Fruit fly (Drosophila melanogaster): Measurements from ENCODE around the gene CG43056.

The CG43056 gene

dm6 chr2L:4458119-4459056, 20.8 kb downstream of the CG43056 start, which contains the start of gene RpL27A (continued):
- peak; percentile 57 for TF ChIP-seq pdm3 (GFP tag; optimal IDR thresholded peaks at IDR 0.05)
- peak; percentile 48 for TF ChIP-seq CG7368 (GFP tag; optimal IDR thresholded peaks at IDR 0.05)
- TF ChIP-seq vri (GFP tag; optimal IDR thresholded peaks at IDR 0.05): peak; percentile 71
- TF ChIP-seq acj6 (GFP tag; optimal IDR thresholded peaks at IDR 0.05): peak; percentile 61
- TF ChIP-seq fd59A (GFP tag; optimal IDR thresholded peaks at IDR 0.05): peak; percentile 37
- peak; percentile 49 for TF ChIP-seq Hr39 (GFP tag; optimal IDR thresholded peaks at IDR 0.05)
- TF ChIP-seq dsx (GFP tag; optimal IDR thresholded peaks at IDR 0.05; ENCODE audit: poor library complexity, severe bottlenecking): peak; percentile 43
- TF ChIP-seq eg (GFP tag; IDR thresholded peaks at IDR 0.05): peak; percentile 83
- no peak for TF ChIP-seq CG16779 (tag; optimal IDR thresholded peaks at IDR 0.05)
- TF ChIP-seq spab (GFP tag; optimal IDR thresholded peaks at IDR 0.05): no peak
- TF ChIP-seq CG8319 (GFP tag; optimal IDR thresholded peaks at IDR 0.05): no peak
- peak; percentile 72 for TF ChIP-seq lz (GFP tag; optimal IDR thresholded peaks at IDR 0.05)
- TF ChIP-seq CG3032 (tag; optimal IDR thresholded peaks at IDR 0.05): peak; percentile 43
- TF ChIP-seq CG11762 (GFP tag; optimal IDR thresholded peaks at IDR 0.05; ENCODE audit: insufficient read depth): no peak
- peak; percentile 69 for TF ChIP-seq achi (GFP tag; optimal IDR thresholded peaks at IDR 0.05)
- no peak for TF ChIP-seq CG4318 (GFP tag; optimal IDR thresholded peaks at IDR 0.05)
- TF ChIP-seq fkh (GFP tag; optimal IDR thresholded peaks at IDR 0.05): peak; percentile 49
- no peak for TF ChIP-seq fd85E (GFP tag; optimal IDR thresholded peaks at IDR 0.05)
- peak; percentile 67 for TF ChIP-seq Eip75B (GFP tag; optimal IDR thresholded peaks at IDR 0.05)
- peak; percentile 19 for TF ChIP-seq Ets96B (tag; optimal IDR thresholded peaks at IDR 0.05)
- TF ChIP-seq CG1621 (tag; optimal IDR thresholded peaks at IDR 0.05): peak; percentile 50
- no peak for TF ChIP-seq Ets21C (GFP tag; optimal IDR thresholded peaks at IDR 0.05)
- TF ChIP-seq CG8119 (GFP tag; IDR thresholded peaks at IDR 0.05): peak; percentile 61; the same call in 2 of the 3 replicates
- TF ChIP-seq CG31627 (GFP tag; optimal IDR thresholded peaks at IDR 0.05): peak; percentile 57

dm6 chr2L:4459543-4459942, 22.0 kb downstream of the CG43056 start, which contains the start of the genes mRpL27 and CG15435:
Gene mRpL27, minus strand, starts transcription at chr2L:4459638.
Gene CG15435, plus strand, starts transcription at chr2L:4459729.
- TF ChIP-seq Hr38 (GFP tag; optimal IDR thresholded peaks at IDR 0.05): no peak
- TF ChIP-seq fd59A (GFP tag; optimal IDR thresholded peaks at IDR 0.05): no peak
- TF ChIP-seq eg (GFP tag; IDR thresholded peaks at IDR 0.05): no peak
- no peak for TF ChIP-seq Eip75B (GFP tag; optimal IDR thresholded peaks at IDR 0.05)
- peak; percentile 15 for TF ChIP-seq Hr39 (GFP tag; optimal IDR thresholded peaks at IDR 0.05)
- no peak for TF ChIP-seq salr (GFP tag; optimal IDR thresholded peaks at IDR 0.05)
- TF ChIP-seq CG10669 (GFP tag; optimal IDR thresholded peaks at IDR 0.05): no peak
- no peak for TF ChIP-seq Met (GFP tag; optimal IDR thresholded peaks at IDR 0.05)
- TF ChIP-seq CG8319 (GFP tag; optimal IDR thresholded peaks at IDR 0.05): no peak
- no peak for TF ChIP-seq Blimp-1 (GFP tag; optimal IDR thresholded peaks at IDR 0.05)
- TF ChIP-seq esn (GFP tag; optimal IDR thresholded peaks at IDR 0.05): peak; percentile 41
- TF ChIP-seq CG1621 (tag; optimal IDR thresholded peaks at IDR 0.05): peak; percentile 44
- no peak for TF ChIP-seq CG6854 (GFP tag; optimal IDR thresholded peaks at IDR 0.05)
- TF ChIP-seq fkh (GFP tag; optimal IDR thresholded peaks at IDR 0.05): peak; percentile 86
- TF ChIP-seq Smox (GFP tag; optimal IDR thresholded peaks at IDR 0.05): no peak
- peak; percentile 20 for TF ChIP-seq lz (GFP tag; optimal IDR thresholded peaks at IDR 0.05)
- no peak for TF ChIP-seq OdsH (GFP tag; optimal IDR thresholded peaks at IDR 0.05)
- TF ChIP-seq net (GFP tag; optimal IDR thresholded peaks at IDR 0.05): no peak
- peak; percentile 5 for TF ChIP-seq CG31627 (GFP tag; optimal IDR thresholded peaks at IDR 0.05)
- TF ChIP-seq Sox102F (GFP tag; optimal IDR thresholded peaks at IDR 0.05): no peak
- no peak for TF ChIP-seq Gug (GFP tag; IDR thresholded peaks at IDR 0.05)
- TF ChIP-seq Lpt (GFP tag; optimal IDR thresholded peaks at IDR 0.05): no peak
- TF ChIP-seq CG6163 (GFP tag; IDR thresholded peaks at IDR 0.05): no peak
- TF ChIP-seq CG11294 (GFP tag; IDR thresholded peaks at IDR 0.05): no peak
- peak; percentile 50 for TF ChIP-seq Sox14 (GFP tag; optimal IDR thresholded peaks at IDR 0.05)
- no peak for TF ChIP-seq CG6276 (GFP tag; optimal IDR thresholded peaks at IDR 0.05)
- peak; percentile 77 for TF ChIP-seq Eip78C (GFP tag)
- TF ChIP-seq Ets96B (tag; optimal IDR thresholded peaks at IDR 0.05): peak; percentile 4
- peak; percentile 23 for TF ChIP-seq topi (GFP tag; optimal IDR thresholded peaks at IDR 0.05)
- no peak for TF ChIP-seq ss (GFP tag; optimal IDR thresholded peaks at IDR 0.05)
- no peak for TF ChIP-seq CG15336 (GFP tag; IDR thresholded peaks at IDR 0.05)
- no peak for TF ChIP-seq Ets21C (GFP tag; optimal IDR thresholded peaks at IDR 0.05)
- TF ChIP-seq dac (GFP tag; optimal IDR thresholded peaks at IDR 0.05): no peak
- TF ChIP-seq svp (GFP tag): peak; percentile 92

Data from whole organism, prepupa.